Fruit fly (Drosophila melanogaster) whole organism, prepupa: Measurements from ENCODE around the gene Hel25E.

Experiments
- Blimp-1 ChIP-seq: fragments of 200-800 bp; sonication (Bioruptor generic); optimal IDR thresholded peaks from 3 replicates; lab custom pipeline; 2017; ENCODE audit warnings: missing biosample characterization, missing genetic modification characterization, mild to moderate bottlenecking, moderate library complexity, missing genetic modification reagents
- CG10631 ChIP-seq: fragments of 200-800 bp; sonication (Bioruptor generic); optimal IDR thresholded peaks from 2 replicates; lab custom pipeline; 2016; ENCODE audit warnings: missing biosample characterization, missing genetic modification characterization
- CG10669 ChIP-seq: fragments of 200-800 bp; sonication (Bioruptor generic); optimal IDR thresholded peaks from 3 replicates; lab custom pipeline; 2018; ENCODE audit warnings: missing biosample characterization, mild to moderate bottlenecking, missing genetic modification characterization, moderate library complexity
- CG11294 ChIP-seq: fragments of 200-800 bp; sonication (Bioruptor generic); IDR thresholded peaks from 2 replicates; pipeline ENCODE4 v1.3.6; 2022; ENCODE audit warnings: missing biosample characterization, missing genetic modification characterization
- CG15336 ChIP-seq: fragments of 200-800 bp; sonication (Bioruptor generic); IDR thresholded peaks from 2 replicates; pipeline ENCODE4 v1.3.6; 2022; ENCODE audit warnings: missing biosample characterization, missing genetic modification characterization
- CG1621 ChIP-seq: fragments of 200-800 bp; sonication (Bioruptor generic); optimal IDR thresholded peaks from 3 replicates; lab custom pipeline; 2018; ENCODE audit warnings: missing biosample characterization, mild to moderate bottlenecking, missing genetic modification characterization
- CG16779 ChIP-seq: fragments of 200-800 bp; sonication (Bioruptor generic); optimal IDR thresholded peaks from 3 replicates; lab custom pipeline; 2017; ENCODE audit warnings: missing biosample characterization, mild to moderate bottlenecking, missing genetic modification characterization
- CG3032 ChIP-seq: fragments of 200-800 bp; optimal IDR thresholded peaks from 2 replicates; lab custom pipeline; 2019; ENCODE audit warnings: missing biosample characterization, mild to moderate bottlenecking, missing genetic modification characterization, moderate library complexity
- CG34406 ChIP-seq: fragments of 200-800 bp; sonication (Bioruptor generic); optimal IDR thresholded peaks from 3 replicates; lab custom pipeline; 2016; ENCODE audit warnings: missing biosample characterization, missing genetic modification characterization
- CG3919 ChIP-seq: fragments of 200-800 bp; sonication (Bioruptor generic); optimal IDR thresholded peaks from 3 replicates; lab custom pipeline; 2016; ENCODE audit warnings: missing biosample characterization, missing genetic modification characterization
- CG4318 ChIP-seq: fragments of 200-800 bp; sonication (Bioruptor generic); optimal IDR thresholded peaks from 3 replicates; lab custom pipeline; 2017; ENCODE audit warnings: missing biosample characterization, mild to moderate bottlenecking, missing genetic modification characterization
- CG6163 ChIP-seq: fragments of 200-800 bp; sonication (Bioruptor generic); IDR thresholded peaks from 3 replicates; pipeline ENCODE4 v1.3.6; 2022; ENCODE audit warnings: missing biosample characterization, missing genetic modification characterization
- CG6276 ChIP-seq: fragments of 200-800 bp; sonication (Bioruptor generic); optimal IDR thresholded peaks from 2 replicates; lab custom pipeline; 2017; ENCODE audit warnings: missing biosample characterization, mild to moderate bottlenecking, missing genetic modification characterization
- CG6792 ChIP-seq: fragments of 200-800 bp; sonication (Bioruptor generic); optimal IDR thresholded peaks from 3 replicates; lab custom pipeline; 2016; ENCODE audit warnings: missing biosample characterization, missing genetic modification characterization
- CG6808 ChIP-seq: fragments of 200-800 bp; sonication (Bioruptor generic); optimal IDR thresholded peaks from 3 replicates; lab custom pipeline; 2017; ENCODE audit warnings: missing biosample characterization, missing genetic modification characterization, mild to moderate bottlenecking, moderate library complexity, missing genetic modification reagents
- CG6854 ChIP-seq: fragments of 200-800 bp; sonication (Bioruptor generic); optimal IDR thresholded peaks from 2 replicates; lab custom pipeline; 2017; ENCODE audit warnings: missing biosample characterization, mild to moderate bottlenecking, missing genetic modification characterization
- CG8119 ChIP-seq: fragments of 200-800 bp; sonication (Bioruptor generic); IDR thresholded peaks from 3 replicates; pipeline ENCODE4 v1.3.6; 2022; ENCODE audit warnings: missing biosample characterization, missing genetic modification characterization
- CG8319 ChIP-seq: fragments of 200-800 bp; sonication (Bioruptor generic); optimal IDR thresholded peaks from 3 replicates; lab custom pipeline; 2016; ENCODE audit warnings: missing biosample characterization, missing genetic modification characterization
- CG8632 ChIP-seq: fragments of 200-800 bp; sonication (Bioruptor generic); optimal IDR thresholded peaks from 3 replicates; lab custom pipeline; 2016; ENCODE audit warnings: missing biosample characterization, missing genetic modification characterization
- Eip75B ChIP-seq: fragments of 200-800 bp; sonication (Bioruptor generic); optimal IDR thresholded peaks from 3 replicates; lab custom pipeline; 2016; ENCODE audit warnings: missing biosample characterization, missing genetic modification characterization
- Eip78C ChIP-seq: fragments of 200-800 bp; sonication (Bioruptor generic); peaks from one replicate; lab custom pipeline; 2016; ENCODE audit warnings: missing biosample characterization, missing genetic modification characterization
- Eip93F ChIP-seq: fragments of 200-800 bp; sonication (Bioruptor generic); optimal IDR thresholded peaks from 2 replicates; lab custom pipeline; 2016; ENCODE audit warnings: missing biosample characterization, mild to moderate bottlenecking, missing genetic modification characterization
- Ets21C ChIP-seq: fragments of 200-800 bp; sonication (Bioruptor generic); optimal IDR thresholded peaks from 3 replicates; lab custom pipeline; 2016; ENCODE audit warnings: missing biosample characterization, missing genetic modification characterization
- Ets96B ChIP-seq: fragments of 200-800 bp; optimal IDR thresholded peaks from 2 replicates; lab custom pipeline; 2019; ENCODE audit warnings: missing biosample characterization, mild to moderate bottlenecking, missing genetic modification characterization, moderate library complexity
- Gug ChIP-seq: fragments of 200-800 bp; sonication (Bioruptor generic); IDR thresholded peaks from 2 replicates; pipeline ENCODE4 v1.3.6; 2022; ENCODE audit warnings: missing biosample characterization, missing genetic modification characterization
- Hr38 ChIP-seq: sonication (Bioruptor generic); optimal IDR thresholded peaks from 2 replicates; lab custom pipeline; 2016; ENCODE audit warnings: missing biosample characterization, missing genetic modification characterization
- Hr39 ChIP-seq: fragments of 200-800 bp; sonication (Bioruptor generic); optimal IDR thresholded peaks from 2 replicates; lab custom pipeline; 2016; ENCODE audit warnings: missing biosample characterization, missing genetic modification characterization
- Hr4 ChIP-seq: fragments of 200-800 bp; sonication (Bioruptor generic); optimal IDR thresholded peaks from 3 replicates; lab custom pipeline; 2016; ENCODE audit warnings: missing biosample characterization, missing genetic modification characterization
- Lpt ChIP-seq: fragments of 200-800 bp; sonication (Bioruptor generic); optimal IDR thresholded peaks from 3 replicates; lab custom pipeline; 2016; ENCODE audit warnings: missing biosample characterization, missing genetic modification characterization
- Met ChIP-seq: fragments of 200-800 bp; sonication (Bioruptor generic); optimal IDR thresholded peaks from 3 replicates; lab custom pipeline; 2016; ENCODE audit warnings: missing biosample characterization, missing genetic modification characterization
- OdsH ChIP-seq: fragments of 200-800 bp; sonication (Bioruptor generic); optimal IDR thresholded peaks from 3 replicates; lab custom pipeline; 2016; ENCODE audit warnings: missing biosample characterization, missing genetic modification characterization
- Smox ChIP-seq: fragments of 200-800 bp; sonication (Bioruptor generic); optimal IDR thresholded peaks from 3 replicates; lab custom pipeline; 2016; ENCODE audit warnings: missing biosample characterization, missing genetic modification characterization
- Sox14 ChIP-seq: fragments of 200-800 bp; sonication (Bioruptor generic); optimal IDR thresholded peaks from 3 replicates; lab custom pipeline; 2016; ENCODE audit warnings: missing biosample characterization, missing genetic modification characterization
- achi ChIP-seq: fragments of 200-800 bp; sonication (Bioruptor generic); optimal IDR thresholded peaks from 3 replicates; lab custom pipeline; 2016; ENCODE audit warnings: missing biosample characterization, missing genetic modification characterization
- acj6 ChIP-seq: fragments of 200-800 bp; sonication (Bioruptor generic); optimal IDR thresholded peaks from 3 replicates; lab custom pipeline; 2016; ENCODE audit warnings: missing biosample characterization, missing genetic modification characterization
- cyc ChIP-seq: fragments of 200-800 bp; sonication (Bioruptor generic); optimal IDR thresholded peaks from 3 replicates; lab custom pipeline; 2016; ENCODE audit warnings: missing biosample characterization, missing genetic modification characterization
- dac ChIP-seq: fragments of 200-800 bp; sonication (Bioruptor generic); optimal IDR thresholded peaks from 2 replicates; lab custom pipeline; 2017; ENCODE audit warnings: missing biosample characterization, mild to moderate bottlenecking, missing genetic modification characterization
- eg ChIP-seq: fragments of 200-800 bp; sonication (Bioruptor generic); IDR thresholded peaks from 3 replicates; pipeline ENCODE4 v1.3.6; 2022; ENCODE audit warnings: missing biosample characterization, missing genetic modification characterization
- esn ChIP-seq: fragments of 200-800 bp; sonication (Bioruptor generic); optimal IDR thresholded peaks from 2 replicates; lab custom pipeline; 2016; ENCODE audit warnings: missing biosample characterization, mild to moderate bottlenecking, missing genetic modification characterization, moderate library complexity
- fd59A ChIP-seq: fragments of 200-800 bp; sonication (Bioruptor generic); optimal IDR thresholded peaks from 2 replicates; lab custom pipeline; 2017; ENCODE audit warnings: missing biosample characterization, mild to moderate bottlenecking, missing genetic modification characterization, missing genetic modification reagents
- fd85E ChIP-seq: fragments of 200-800 bp; sonication (Bioruptor generic); optimal IDR thresholded peaks from 3 replicates; lab custom pipeline; 2016; ENCODE audit warnings: missing biosample characterization, missing genetic modification characterization
- fkh ChIP-seq: fragments of 200-800 bp; sonication (Bioruptor generic); optimal IDR thresholded peaks from 3 replicates; lab custom pipeline; 2017; ENCODE audit warnings: missing biosample characterization, mild to moderate bottlenecking, missing genetic modification characterization, moderate library complexity
- net ChIP-seq: fragments of 200-800 bp; sonication (Bioruptor generic); optimal IDR thresholded peaks from 3 replicates; lab custom pipeline; 2016; ENCODE audit warnings: missing biosample characterization, missing genetic modification characterization
- pdm3 ChIP-seq: fragments of 200-800 bp; sonication (Bioruptor generic); optimal IDR thresholded peaks from 3 replicates; lab custom pipeline; 2016; ENCODE audit warnings: missing biosample characterization, missing genetic modification characterization
- salr ChIP-seq, 2 experiments: fragments of 200-800 bp; sonication (Bioruptor generic); optimal IDR thresholded peaks; 3 replicates each; lab custom pipeline; 2016 to 2018; ENCODE audit warnings: missing biosample characterization in 2 of 2, missing genetic modification characterization in 2 of 2, mild to moderate bottlenecking in 1 of 2
- spab ChIP-seq: fragments of 200-800 bp; sonication (Bioruptor generic); optimal IDR thresholded peaks from 2 replicates; lab custom pipeline; 2017; ENCODE audit warnings: missing biosample characterization, mild to moderate bottlenecking, missing genetic modification characterization, missing genetic modification reagents
- ss ChIP-seq, 2 experiments: fragments of 200-800 bp; sonication (Bioruptor generic); optimal IDR thresholded peaks; 2 replicates in 1 of 2; 3 replicates in 1 of 2; lab custom pipeline; 2017 to 2018; ENCODE audit warnings: mild to moderate bottlenecking in 2 of 2, missing biosample characterization in 2 of 2, missing genetic modification characterization in 2 of 2, moderate library complexity in 1 of 2
- topi ChIP-seq: fragments of 200-800 bp; sonication (Bioruptor generic); optimal IDR thresholded peaks from 3 replicates; lab custom pipeline; 2016; ENCODE audit warnings: missing biosample characterization, missing genetic modification characterization
- vri ChIP-seq: fragments of 200-800 bp; sonication (Bioruptor generic); optimal IDR thresholded peaks from 3 replicates; lab custom pipeline; 2016; ENCODE audit warnings: missing biosample characterization, mild to moderate bottlenecking, missing genetic modification characterization

Gene Hel25E

DNA sequence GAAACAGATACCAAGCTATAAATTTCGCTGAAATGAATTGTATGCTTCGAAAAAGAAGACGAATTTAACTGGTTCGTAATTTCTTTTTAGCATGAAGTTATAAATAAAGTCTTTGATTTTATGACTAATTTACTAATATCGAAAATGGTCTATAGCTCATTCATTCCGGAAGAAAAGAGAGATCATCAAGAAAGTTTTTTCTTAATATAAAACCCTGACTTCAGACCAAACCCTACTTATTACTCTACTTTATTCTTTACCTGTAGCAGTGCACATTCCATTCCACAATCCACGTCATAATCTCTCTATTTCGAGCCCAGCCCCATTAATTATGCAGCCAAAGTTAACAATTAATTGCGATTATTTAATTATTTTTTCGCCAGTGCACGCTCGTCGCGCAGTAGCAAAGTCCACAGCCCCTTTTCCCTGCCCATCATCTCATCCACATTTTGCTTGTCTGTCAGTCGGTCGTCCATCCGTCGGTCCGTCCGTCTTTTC is 48.2 kb downstream of the Hel25E start (continued):
- TF ChIP-seq topi (peak; percentile 29), CG34406 (peak; percentile 29), Lpt (GFP tag; lab: Kevin White, UChicago) (no peak), Hr39 (GFP tag; lab: Kevin White, UChicago) (peak; percentile 23), Smox (GFP tag; lab: Kevin White, UChicago) (no peak), CG6792 (GFP tag; lab: Kevin White, UChicago) (peak; percentile 35), CG15336 (GFP tag; lab: Robert Waterston, UW) (peak; percentile 31; the same call in 1 of the 2 replicates), vri (no peak), Eip93F (GFP tag; lab: Kevin White, UChicago) (no peak), Met (peak; percentile 16), acj6 (peak; percentile 31), cyc (no peak), CG6854 (GFP tag; lab: Kevin White, UChicago) (no peak), CG1621 (tag; lab: Kevin White, UChicago) (no peak), salr (GFP tag; optimal IDR thresholded peaks at IDR 0.05; lab: Kevin White, UChicago) (peak in 1 of 2 experiments; percentile 40)

DNA sequence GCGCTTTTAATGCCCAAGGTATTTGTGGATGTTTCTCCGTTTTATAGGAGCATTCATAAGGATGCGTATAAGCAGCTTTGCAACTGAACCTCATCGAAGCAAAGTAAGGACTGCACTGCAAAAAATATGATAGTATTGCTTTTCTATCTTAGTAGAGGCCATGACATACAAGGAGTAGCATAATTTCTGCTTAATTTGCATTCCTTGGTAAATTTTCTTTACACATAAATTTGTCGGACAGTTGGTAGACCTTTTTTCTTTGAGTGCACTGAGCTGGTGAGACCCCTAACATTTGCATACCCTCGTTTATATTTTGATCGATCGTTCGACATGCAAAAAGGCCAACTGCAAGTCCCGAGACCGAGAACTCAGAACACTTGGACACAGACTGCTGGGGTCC is 49.2 kb downstream of the Hel25E start:
- TF ChIP-seq Met = peak; percentile 85
- TF ChIP-seq fd59A = peak; percentile 48
- TF ChIP-seq acj6 = peak; percentile 68
- TF ChIP-seq CG10631 (GFP tag; lab: Kevin White, UChicago) = peak; percentile 51
- TF ChIP-seq fd85E = no peak
- TF ChIP-seq CG8319 = peak; percentile 34
- TF ChIP-seq Sox14 (GFP tag; lab: Kevin White, UChicago) = peak; percentile 64
- TF ChIP-seq CG11294 (GFP tag; lab: Robert Waterston, UW) = no peak
- no peak for TF ChIP-seq dac (GFP tag; lab: Kevin White, UChicago)
- peak; percentile 54 for TF ChIP-seq CG1621 (tag; lab: Kevin White, UChicago)
- TF ChIP-seq CG3032 (tag; lab: Kevin White, UChicago) = peak; percentile 45
- TF ChIP-seq ss (GFP tag; optimal IDR thresholded peaks at IDR 0.05; lab: Kevin White, UChicago) = peak; percentile 37 to 53
- TF ChIP-seq Blimp-1 (GFP tag; lab: Kevin White, UChicago) = peak; percentile 45
- TF ChIP-seq CG8632 (GFP tag; lab: Kevin White, UChicago) = peak; percentile 41
- peak; percentile 87 for TF ChIP-seq Eip78C (GFP tag; lab: Kevin White, UChicago)
- peak; percentile 80 for TF ChIP-seq vri
- TF ChIP-seq Ets21C (GFP tag; lab: Kevin White, UChicago) = peak; percentile 73
- peak; percentile 57 for TF ChIP-seq CG10669
- TF ChIP-seq Eip75B = peak; percentile 70
- TF ChIP-seq cyc = peak; percentile 84
- TF ChIP-seq CG15336 (GFP tag; lab: Robert Waterston, UW) = no peak
- no peak for TF ChIP-seq CG4318 (GFP tag; lab: Kevin White, UChicago)
- TF ChIP-seq Smox (GFP tag; lab: Kevin White, UChicago) = peak; percentile 82
- peak; percentile 25 for TF ChIP-seq Hr4 (GFP tag; lab: Kevin White, UChicago)
- TF ChIP-seq salr (GFP tag; optimal IDR thresholded peaks at IDR 0.05; lab: Kevin White, UChicago) = peak; percentile 4 to 9
- TF ChIP-seq spab (GFP tag; lab: Kevin White, UChicago) = peak; percentile 44
- no peak for TF ChIP-seq Hr38 (GFP tag; lab: Kevin White, UChicago)
- peak; percentile 90 for TF ChIP-seq esn (GFP tag; lab: Kevin White, UChicago)
- peak; percentile 56 for TF ChIP-seq achi (GFP tag; lab: Kevin White, UChicago)
- TF ChIP-seq Gug (GFP tag; lab: Robert Waterston, UW) = no peak
- TF ChIP-seq Lpt (GFP tag; lab: Kevin White, UChicago) = no peak
- TF ChIP-seq Ets96B (tag; lab: Kevin White, UChicago) = peak; percentile 65
- TF ChIP-seq CG6276 (GFP tag; lab: Kevin White, UChicago) = no peak
- TF ChIP-seq pdm3 = peak; percentile 54
- peak; percentile 76; the same call in 2 of the 3 replicates for TF ChIP-seq CG6163 (GFP tag; lab: Robert Waterston, UW)
- peak; percentile 66 for TF ChIP-seq CG6792 (GFP tag; lab: Kevin White, UChicago)
- TF ChIP-seq OdsH (GFP tag; lab: Kevin White, UChicago) = peak; percentile 61
- no peak for TF ChIP-seq CG8119 (GFP tag; lab: Robert Waterston, UW)
- TF ChIP-seq CG6808 (GFP tag; lab: Kevin White, UChicago) = peak; percentile 21
- peak; percentile 70 for TF ChIP-seq CG3919 (GFP tag; lab: Kevin White, UChicago)
- TF ChIP-seq net (GFP tag; lab: Kevin White, UChicago) = peak; percentile 48
- TF ChIP-seq eg (GFP tag; lab: Robert Waterston, UW) = 0 out of 3 replicates have a peak, but pooled peaks have one; percentile 26
- no peak for TF ChIP-seq CG16779 (tag; lab: Kevin White, UChicago)
- TF ChIP-seq fkh (GFP tag; lab: Kevin White, UChicago) = no peak
